Worm (Caenorhabditis elegans) whole organism, late embryonic: ENCODE results near the gene cdkr-3.

Experiments used
- C38D4.7 ChIP-seq: fragments of 200-800 bp; sonication (Bioruptor generic); optimal IDR thresholded peaks from 2 replicates; lab custom pipeline; 2018; ENCODE audit warnings: mild to moderate bottlenecking, missing genetic modification characterization, moderate library complexity, missing compliant biosample characterization
- T23F11.4 ChIP-seq: fragments of 200-800 bp; sonication (Bioruptor generic); optimal IDR thresholded peaks from 2 replicates; lab custom pipeline; 2018; ENCODE audit warnings: mild to moderate bottlenecking, missing genetic modification characterization, missing compliant biosample characterization
- Y22D7AL.16 ChIP-seq: sonication (generic microtip); optimal IDR thresholded peaks from 2 replicates; lab custom pipeline; 2016; ENCODE audit warnings: missing genetic modification characterization, missing compliant biosample characterization
- ama-1 ChIP-seq: fragments of 150-350 bp; optimal IDR thresholded peaks from 2 replicates; lab custom pipeline; 2014
- ceh-18 ChIP-seq: sonication (generic microtip); optimal IDR thresholded peaks from 2 replicates; lab custom pipeline; 2016; ENCODE audit warnings: missing genetic modification characterization, missing compliant biosample characterization
- ceh-19 ChIP-seq: fragments of 200-800 bp; sonication (Bioruptor generic); optimal IDR thresholded peaks from 2 replicates; lab custom pipeline; 2018; ENCODE audit warnings: mild to moderate bottlenecking, missing genetic modification characterization, missing compliant biosample characterization
- ceh-22 ChIP-seq: sonication (generic microtip); optimal IDR thresholded peaks from 2 replicates; lab custom pipeline; 2017; ENCODE audit warnings: missing biosample characterization, missing genetic modification characterization
- ceh-24 ChIP-seq: sonication (generic microtip); optimal IDR thresholded peaks from 2 replicates; lab custom pipeline; 2016; ENCODE audit warnings: mild to moderate bottlenecking, missing genetic modification characterization, missing compliant biosample characterization
- ceh-30 ChIP-seq: fragments of 150-350 bp; optimal IDR thresholded peaks from 2 replicates; lab custom pipeline; 2014; ENCODE audit warnings: missing biosample characterization, missing genetic modification characterization
- ceh-31 ChIP-seq: sonication (generic microtip); optimal IDR thresholded peaks from 2 replicates; lab custom pipeline; 2016; ENCODE audit warnings: missing genetic modification characterization, missing compliant biosample characterization
- ceh-34 ChIP-seq: sonication (generic microtip); optimal IDR thresholded peaks from 2 replicates; lab custom pipeline; 2016; ENCODE audit warnings: mild to moderate bottlenecking, missing genetic modification characterization, missing compliant biosample characterization
- ceh-45 ChIP-seq: fragments of 200-800 bp; sonication (Bioruptor generic); IDR thresholded peaks from 2 replicates; pipeline ENCODE4 v1.3.6; 2022; ENCODE audit warnings: missing genetic modification reagents, missing genetic modification characterization, missing compliant biosample characterization
- ceh-48 ChIP-seq: sonication (generic microtip); optimal IDR thresholded peaks from 2 replicates; lab custom pipeline; 2016; ENCODE audit warnings: missing genetic modification characterization, inconsistent platforms, missing compliant biosample characterization
- che-1 ChIP-seq: sonication (generic microtip); optimal IDR thresholded peaks from 2 replicates; lab custom pipeline; 2016; ENCODE audit warnings: mild to moderate bottlenecking, missing genetic modification characterization, missing compliant biosample characterization
- dmd-4 ChIP-seq: sonication (generic microtip); optimal IDR thresholded peaks from 2 replicates; lab custom pipeline; 2016; ENCODE audit warnings: borderline replicate concordance, missing genetic modification characterization, missing compliant biosample characterization
- dve-1 ChIP-seq: sonication (generic microtip); optimal IDR thresholded peaks from 2 replicates; lab custom pipeline; 2017; ENCODE audit warnings: antibody characterized with exemption, mild to moderate bottlenecking, missing genetic modification characterization, missing compliant biosample characterization
- elt-2 ChIP-seq: sonication (generic microtip); optimal IDR thresholded peaks from 2 replicates; lab custom pipeline; 2016; ENCODE audit warnings: missing genetic modification reagents, missing genetic modification characterization, missing compliant biosample characterization
- eyg-1 ChIP-seq: sonication (generic microtip); optimal IDR thresholded peaks from 2 replicates; lab custom pipeline; 2016; ENCODE audit warnings: missing genotype, missing genetic modification characterization, missing compliant biosample characterization
- gmeb-2 ChIP-seq: sonication (generic microtip); optimal IDR thresholded peaks from 2 replicates; lab custom pipeline; 2016; ENCODE audit warnings: missing genetic modification characterization, inconsistent platforms, missing compliant biosample characterization
- hlh-30 ChIP-seq: sonication (generic microtip); optimal IDR thresholded peaks from 2 replicates; lab custom pipeline; 2017; ENCODE audit warnings: antibody characterized with exemption, missing genetic modification characterization, missing compliant biosample characterization; ENCODE audit not compliant: insufficient read depth
- hlh-6 ChIP-seq: sonication (generic microtip); optimal IDR thresholded peaks from 2 replicates; lab custom pipeline; 2016; ENCODE audit warnings: missing genotype, missing genetic modification characterization, missing compliant biosample characterization
- hlh-8 ChIP-seq: sonication (generic microtip); optimal IDR thresholded peaks from 2 replicates; lab custom pipeline; 2016; ENCODE audit warnings: missing genotype, missing genetic modification characterization, missing compliant biosample characterization
- lim-6 ChIP-seq: sonication (generic microtip); optimal IDR thresholded peaks from 2 replicates; lab custom pipeline; 2016; ENCODE audit warnings: missing genetic modification characterization, missing compliant biosample characterization
- lin-11 ChIP-seq: fragments of 200-800 bp; sonication (Bioruptor generic); optimal IDR thresholded peaks from 2 replicates; lab custom pipeline; 2018; ENCODE audit warnings: mild to moderate bottlenecking, missing genetic modification characterization, missing compliant biosample characterization
- madf-2 ChIP-seq: sonication (generic microtip); optimal IDR thresholded peaks from 2 replicates; lab custom pipeline; 2017; ENCODE audit warnings: missing genetic modification characterization, missing compliant biosample characterization
- nhr-11 ChIP-seq: fragments of 150-350 bp; optimal IDR thresholded peaks from 2 replicates; lab custom pipeline; 2014; ENCODE audit warnings: missing biosample characterization, missing genetic modification characterization
- nhr-232 ChIP-seq: sonication (generic microtip); optimal IDR thresholded peaks from 2 replicates; lab custom pipeline; 2016; ENCODE audit warnings: missing genetic modification characterization, missing compliant biosample characterization
- npax-4 ChIP-seq: sonication (generic microtip); optimal IDR thresholded peaks from 2 replicates; lab custom pipeline; 2016; ENCODE audit warnings: missing genetic modification characterization, missing compliant biosample characterization
- odd-2 ChIP-seq: sonication (generic microtip); optimal IDR thresholded peaks from 2 replicates; lab custom pipeline; 2017; ENCODE audit warnings: antibody characterized with exemption, mild to moderate bottlenecking, missing genetic modification characterization, missing compliant biosample characterization
- pat-9 ChIP-seq: fragments of 200-800 bp; sonication (Bioruptor generic); optimal IDR thresholded peaks from 2 replicates; lab custom pipeline; 2018; ENCODE audit warnings: mild to moderate bottlenecking, missing genetic modification characterization, moderate library complexity, missing compliant biosample characterization
- pax-1 ChIP-seq: fragments of 150-350 bp; optimal IDR thresholded peaks from 2 replicates; lab custom pipeline; 2014; ENCODE audit warnings: missing biosample characterization, missing genetic modification characterization
- pha-2 ChIP-seq: sonication (generic microtip); optimal IDR thresholded peaks from 2 replicates; lab custom pipeline; 2017; ENCODE audit warnings: mild to moderate bottlenecking, missing genetic modification characterization, missing compliant biosample characterization
- pha-4 ChIP-seq: fragments of 150-350 bp; optimal IDR thresholded peaks from 2 replicates; lab custom pipeline; 2018; ENCODE audit warnings: missing biosample characterization, missing genetic modification reagents, missing genetic modification characterization
- pros-1 ChIP-seq: fragments of 150-350 bp; optimal IDR thresholded peaks from 2 replicates; lab custom pipeline; 2014; ENCODE audit warnings: missing biosample characterization, missing genetic modification reagents, missing genetic modification characterization
- sdc-2 ChIP-seq: sonication (generic microtip); optimal IDR thresholded peaks from 2 replicates; lab custom pipeline; 2016; ENCODE audit warnings: missing genotype, missing genetic modification characterization, missing compliant biosample characterization
- sox-2 ChIP-seq: fragments of 200-800 bp; sonication (Bioruptor generic); IDR thresholded peaks from 2 replicates; pipeline ENCODE4 v1.3.6; 2022; ENCODE audit warnings: missing genetic modification reagents, missing genetic modification characterization, missing compliant biosample characterization
- syd-9 ChIP-seq: sonication (generic microtip); optimal IDR thresholded peaks from 2 replicates; lab custom pipeline; 2016; ENCODE audit warnings: mild to moderate bottlenecking, missing genetic modification characterization, moderate library complexity, missing compliant biosample characterization
- tbx-2 ChIP-seq: sonication (generic microtip); optimal IDR thresholded peaks from 2 replicates; lab custom pipeline; 2016; ENCODE audit warnings: missing genetic modification characterization, missing compliant biosample characterization
- tbx-7 ChIP-seq: sonication (generic microtip); optimal IDR thresholded peaks from 2 replicates; lab custom pipeline; 2016; ENCODE audit warnings: missing genotype, missing genetic modification characterization, missing compliant biosample characterization
- unc-3 ChIP-seq, 2 experiments: fragments of 200-800 bp in 1 of 2; sonication (Bioruptor generic) in 1 of 2; sonication (generic microtip) in 1 of 2; conservative IDR thresholded peaks in 1 of 2; optimal IDR thresholded peaks in 1 of 2; 2 replicates each; pipeline versions ENCODE4 v1.3.6 to Lab custom; 2016 to 2022; ENCODE audit warnings: missing compliant biosample characterization in 2 of 2, missing genetic modification characterization in 2 of 2, missing genetic modification reagents in 1 of 2
- unc-55 ChIP-seq: sonication (generic microtip); optimal IDR thresholded peaks from 2 replicates; lab custom pipeline; 2017; ENCODE audit warnings: missing biosample characterization, missing genetic modification reagents, missing genetic modification characterization
- unc-86 ChIP-seq: sonication (generic microtip); optimal IDR thresholded peaks from 2 replicates; lab custom pipeline; 2016; ENCODE audit warnings: missing genetic modification characterization, missing compliant biosample characterization
- zip-5 ChIP-seq: sonication (generic microtip); optimal IDR thresholded peaks from 2 replicates; lab custom pipeline; 2016; ENCODE audit warnings: missing genetic modification characterization, missing compliant biosample characterization

Gene cdkr-3

ce11 chrV:20249438-20250120 is 20.3 kb upstream of the cdkr-3 start, which contains the start of gene swsn-1 (continued):
- TF ChIP-seq Y22D7AL.16 (tag; lab: Kevin White, UChicago) (no peak), nhr-11 (no peak), zip-5 (no peak), T23F11.4 (no peak), ceh-19 (no peak), unc-86 (no peak), unc-3 (GFP tag; conservative IDR thresholded peaks at IDR 0.05; lab: Robert Waterston, UW) (no peak), unc-3 (tag; optimal IDR thresholded peaks at IDR 0.05; lab: Kevin White, UChicago) (no peak), lin-11 (tag; lab: Kevin White, UChicago) (no peak), lim-6 (tag; lab: Kevin White, UChicago) (no peak), syd-9 (tag; lab: Kevin White, UChicago) (no peak), ceh-30 (no peak), madf-2 (no peak), pros-1 (tag; lab: Kevin White, UChicago) (no peak), ceh-45 (no peak), tbx-2 (tag; lab: Kevin White, UChicago) (peak; percentile 43), pax-1 (tag; lab: Kevin White, UChicago) (no peak)

- no peak for TF ChIP-seq C38D4.7 (GFP tag; lab: Kevin White, UChicago)
- TF ChIP-seq hlh-30 (tag; lab: Kevin White, UChicago), result no peak
- TF ChIP-seq elt-2 (tag; lab: Kevin White, UChicago), result no peak
- no peak for TF ChIP-seq nhr-232
- no peak for TF ChIP-seq odd-2 (tag; lab: Kevin White, UChicago)
- no peak for TF ChIP-seq sox-2
- no peak for TF ChIP-seq lim-6 (tag; lab: Kevin White, UChicago)
- no peak for TF ChIP-seq ceh-18 (tag; lab: Kevin White, UChicago)
- no peak for TF ChIP-seq che-1 (tag; lab: Kevin White, UChicago)
- TF ChIP-seq pha-4 (tag; lab: Kevin White, UChicago), result no peak
- TF ChIP-seq hlh-6 (tag; lab: Kevin White, UChicago), result no peak
- no peak for TF ChIP-seq tbx-2 (tag; lab: Kevin White, UChicago)
Observed at ce11 chrV:20266992-20267391, 2.9 kb upstream of the cdkr-3 start, which contains the start of gene mdt-17. Gene mdt-17 (minus strand): TSS chrV:20267247.

- no peak for TF ChIP-seq hlh-30 (tag; lab: Kevin White, UChicago)
- no peak for TF ChIP-seq unc-55 (GFP tag; lab: Kevin White, UChicago)
- no peak for TF ChIP-seq ceh-31 (tag; lab: Kevin White, UChicago)
- TF ChIP-seq sdc-2 (tag; lab: Kevin White, UChicago), result no peak
- TF ChIP-seq ceh-24, result no peak
- TF ChIP-seq ceh-45, result no peak
- TF ChIP-seq pat-9 (tag; lab: Kevin White, UChicago), result no peak
- TF ChIP-seq tbx-2 (tag; lab: Kevin White, UChicago), result no peak
- TF ChIP-seq ceh-22 (tag; lab: Kevin White, UChicago), result no peak
- no peak for TF ChIP-seq hlh-8 (tag; lab: Kevin White, UChicago)
- no peak for TF ChIP-seq eyg-1
Observed at ce11 chrV:20276923-20277322, 7.0 kb downstream of the cdkr-3 start.

- TF ChIP-seq ceh-24, result no peak
- TF ChIP-seq ceh-34 (tag; lab: Kevin White, UChicago), result no peak
- no peak for TF ChIP-seq tbx-7
- TF ChIP-seq pha-2 (tag; lab: Kevin White, UChicago), result no peak
- TF ChIP-seq unc-55 (GFP tag; lab: Kevin White, UChicago), result no peak
- no peak for TF ChIP-seq ama-1 (lab: Kevin White, UChicago)
- TF ChIP-seq npax-4 (tag; lab: Kevin White, UChicago), result no peak
- TF ChIP-seq ceh-30, result no peak
- no peak for TF ChIP-seq hlh-30 (tag; lab: Kevin White, UChicago)
- no peak for TF ChIP-seq unc-3 (GFP tag; conservative IDR thresholded peaks at IDR 0.05; lab: Robert Waterston, UW)
- no peak for TF ChIP-seq unc-3 (tag; optimal IDR thresholded peaks at IDR 0.05; lab: Kevin White, UChicago)
- no peak for TF ChIP-seq ceh-48 (tag; lab: Kevin White, UChicago)
- no peak for TF ChIP-seq gmeb-2 (tag; lab: Kevin White, UChicago)
- TF ChIP-seq lim-6 (tag; lab: Kevin White, UChicago), result no peak
- no peak for TF ChIP-seq dmd-4
- TF ChIP-seq hlh-6 (tag; lab: Kevin White, UChicago), result no peak
- no peak for TF ChIP-seq madf-2
- TF ChIP-seq pha-4 (tag; lab: Kevin White, UChicago), result no peak
- no peak for TF ChIP-seq dve-1 (tag; lab: Kevin White, UChicago)
- TF ChIP-seq, all 69 proteins: peak for 0
Observed at ce11 chrV:20279309-20279708, 9.4 kb downstream of the cdkr-3 start.
